Fruit fly (Drosophila melanogaster) whole organism, embryonic: ENCODE results near the gene Aatf.
A peak's percentile ranks its signal among the peaks of the same experiment; 100 is the strongest.

Source experiments
- Aef1 ChIP-seq: fragments of 200-800 bp; sonication (Bioruptor generic); IDR thresholded peaks from 3 replicates; pipeline ENCODE4 v1.3.6; 2022; ENCODE audit warnings: missing biosample characterization, missing genetic modification characterization
- CG10654 ChIP-seq: fragments of 200-800 bp; sonication (Bioruptor generic); optimal IDR thresholded peaks from 2 replicates; lab custom pipeline; 2016; ENCODE audit warnings: missing biosample characterization, missing genetic modification characterization
- CG10979 ChIP-seq: fragments of 200-800 bp; sonication (Bioruptor generic); optimal IDR thresholded peaks from 2 replicates; lab custom pipeline; 2018; ENCODE audit warnings: missing biosample characterization, mild to moderate bottlenecking, missing genetic modification characterization, moderate library complexity
- CG11695 ChIP-seq: fragments of 200-800 bp; sonication (Bioruptor generic); IDR thresholded peaks from 3 replicates; pipeline ENCODE4 v1.3.6; 2022; ENCODE audit warnings: missing biosample characterization, missing genetic modification characterization
- CG12219 ChIP-seq: fragments of 200-800 bp; sonication (Bioruptor generic); optimal IDR thresholded peaks from 3 replicates; lab custom pipeline; 2018; ENCODE audit warnings: missing biosample characterization, mild to moderate bottlenecking, missing genetic modification characterization
- CG12391 ChIP-seq: fragments of 200-800 bp; sonication (Bioruptor generic); optimal IDR thresholded peaks from 3 replicates; lab custom pipeline; 2018; ENCODE audit warnings: missing biosample characterization, mild to moderate bottlenecking, missing genetic modification characterization, moderate library complexity
- CG15269 ChIP-seq: fragments of 200-800 bp; sonication (Bioruptor generic); optimal IDR thresholded peaks from 2 replicates; lab custom pipeline; 2018; ENCODE audit warnings: missing biosample characterization, mild to moderate bottlenecking, missing genetic modification characterization, moderate library complexity
- CG16863 ChIP-seq: fragments of 200-800 bp; sonication (Bioruptor generic); optimal IDR thresholded peaks from 3 replicates; lab custom pipeline; 2016; ENCODE audit warnings: missing biosample characterization, missing genetic modification characterization
- CG17612 ChIP-seq: fragments of 200-800 bp; sonication (Bioruptor generic); IDR thresholded peaks from 2 replicates; pipeline ENCODE4 v1.3.6; 2022; ENCODE audit warnings: missing biosample characterization, missing genetic modification characterization
- CG2678 ChIP-seq: fragments of 200-800 bp; sonication (Bioruptor generic); optimal IDR thresholded peaks from 3 replicates; lab custom pipeline; 2019; ENCODE audit warnings: missing biosample characterization, mild to moderate bottlenecking, missing genetic modification characterization, moderate library complexity
- CG2889 ChIP-seq: fragments of 200-800 bp; sonication (Bioruptor generic); IDR thresholded peaks from 3 replicates; pipeline ENCODE4 v1.3.6; 2022; ENCODE audit warnings: missing biosample characterization, missing genetic modification characterization
- CG31224 ChIP-seq: fragments of 200-800 bp; sonication (Bioruptor generic); IDR thresholded peaks from 2 replicates; pipeline ENCODE4 v1.3.6; 2022; ENCODE audit warnings: missing biosample characterization, missing genetic modification characterization
- CG42726 ChIP-seq: fragments of 200-800 bp; sonication (Bioruptor generic); IDR thresholded peaks from 2 replicates; pipeline ENCODE4 v1.3.6; 2022; ENCODE audit warnings: missing biosample characterization, missing genetic modification characterization; ENCODE audit not compliant: partially characterized antibody
- CG7372 ChIP-seq: fragments of 200-800 bp; sonication (Bioruptor generic); IDR thresholded peaks from 2 replicates; pipeline ENCODE4 v1.3.6; 2022; ENCODE audit warnings: missing biosample characterization, missing genetic modification characterization
- CG8924 ChIP-seq: fragments of 200-800 bp; optimal IDR thresholded peaks from 3 replicates; lab custom pipeline; 2019; ENCODE audit warnings: missing biosample characterization, mild to moderate bottlenecking, missing genetic modification characterization, moderate library complexity
- CTCF ChIP-seq: fragments of 200-800 bp; sonication (Bioruptor generic); optimal IDR thresholded peaks from 2 replicates; lab custom pipeline; 2017; ENCODE audit warnings: missing biosample characterization, mild to moderate bottlenecking, missing genetic modification characterization, moderate library complexity
- Dbx ChIP-seq: fragments of 200-800 bp; sonication (Bioruptor generic); IDR thresholded peaks from 3 replicates; pipeline ENCODE4 v1.3.6; 2022; ENCODE audit warnings: missing biosample characterization, missing genetic modification characterization
- Dll ChIP-seq: fragments of 200-800 bp; sonication (Bioruptor generic); IDR thresholded peaks from 4 replicates; pipeline ENCODE4 v1.3.6; 2022; ENCODE audit warnings: missing biosample characterization, missing genetic modification characterization; ENCODE audit not compliant: partially characterized antibody
- Dp ChIP-seq: fragments of 200-800 bp; sonication (Bioruptor generic); optimal IDR thresholded peaks from 2 replicates; lab custom pipeline; 2018; ENCODE audit warnings: missing biosample characterization, mild to moderate bottlenecking, missing genetic modification characterization, moderate library complexity
- Fer2 ChIP-seq: fragments of 200-800 bp; sonication (Bioruptor generic); optimal IDR thresholded peaks from 2 replicates; lab custom pipeline; 2018; ENCODE audit warnings: missing biosample characterization, mild to moderate bottlenecking, missing genetic modification characterization, moderate library complexity
- GATAe ChIP-seq: fragments of 200-800 bp; sonication (Bioruptor generic); conservative IDR thresholded peaks from 2 replicates; pipeline ENCODE4 v1.3.6; 2022; ENCODE audit warnings: missing biosample characterization, missing genetic modification characterization
- NC2α ChIP-seq: fragments of 200-800 bp; sonication (Bioruptor generic); optimal IDR thresholded peaks from 2 replicates; lab custom pipeline; 2016; ENCODE audit warnings: missing biosample characterization, missing genetic modification characterization
- NC2β ChIP-seq: fragments of 200-800 bp; sonication (Bioruptor generic); optimal IDR thresholded peaks from 2 replicates; lab custom pipeline; 2016; ENCODE audit warnings: missing biosample characterization, missing genetic modification characterization
- Neu2 ChIP-seq: fragments of 200-800 bp; sonication (Bioruptor generic); optimal IDR thresholded peaks from 3 replicates; lab custom pipeline; 2016; ENCODE audit warnings: missing biosample characterization, missing genetic modification characterization, borderline replicate concordance
- Nf-YB ChIP-seq: fragments of 200-800 bp; sonication (Bioruptor generic); optimal IDR thresholded peaks from 3 replicates; lab custom pipeline; 2019; ENCODE audit warnings: missing biosample characterization, mild to moderate bottlenecking, missing genetic modification characterization, moderate library complexity
- Xrp1 ChIP-seq: fragments of 200-800 bp; sonication (Bioruptor generic); IDR thresholded peaks from 2 replicates; pipeline ENCODE4 v1.3.6; 2022; ENCODE audit warnings: missing biosample characterization, missing genetic modification characterization
- ac ChIP-seq: fragments of 200-800 bp; sonication (Bioruptor generic); optimal IDR thresholded peaks from 3 replicates; lab custom pipeline; 2017; ENCODE audit warnings: missing biosample characterization, mild to moderate bottlenecking, missing genetic modification characterization
- dysf ChIP-seq: fragments of 200-800 bp; sonication (Bioruptor generic); IDR thresholded peaks from 3 replicates; pipeline ENCODE4 v1.3.6; 2022; ENCODE audit warnings: missing biosample characterization, missing genetic modification characterization
- fd3F ChIP-seq: fragments of 200-800 bp; sonication (Bioruptor generic); optimal IDR thresholded peaks from 2 replicates; lab custom pipeline; 2018; ENCODE audit warnings: missing biosample characterization, mild to moderate bottlenecking, missing genetic modification characterization, moderate library complexity
- gcm2 ChIP-seq: fragments of 200-800 bp; sonication (Bioruptor generic); optimal IDR thresholded peaks from 2 replicates; lab custom pipeline; 2016; ENCODE audit warnings: missing biosample characterization, missing genetic modification characterization
- grau ChIP-seq: fragments of 200-800 bp; optimal IDR thresholded peaks from 3 replicates; lab custom pipeline; 2019; ENCODE audit warnings: missing biosample characterization, mild to moderate bottlenecking, missing genetic modification characterization, moderate library complexity
- mam ChIP-seq: fragments of 200-800 bp; sonication (Bioruptor generic); optimal IDR thresholded peaks from 3 replicates; lab custom pipeline; 2016; ENCODE audit warnings: missing biosample characterization, missing genetic modification characterization
- mirr ChIP-seq: fragments of 200-800 bp; sonication (Bioruptor generic); optimal IDR thresholded peaks from 3 replicates; lab custom pipeline; 2018; ENCODE audit warnings: missing biosample characterization, mild to moderate bottlenecking, missing genetic modification characterization
- mld ChIP-seq: fragments of 200-800 bp; sonication (Bioruptor generic); IDR thresholded peaks from 3 replicates; pipeline ENCODE4 v1.3.6; 2022; ENCODE audit warnings: missing biosample characterization, missing genetic modification characterization; ENCODE audit not compliant: partially characterized antibody
- nau ChIP-seq: fragments of 200-800 bp; sonication (Bioruptor generic); optimal IDR thresholded peaks from 3 replicates; lab custom pipeline; 2017; ENCODE audit warnings: missing biosample characterization, mild to moderate bottlenecking, missing genetic modification characterization, missing genetic modification reagents
- nerfin-1 ChIP-seq: fragments of 200-800 bp; sonication (Bioruptor generic); optimal IDR thresholded peaks from 3 replicates; lab custom pipeline; 2019; ENCODE audit warnings: missing biosample characterization, mild to moderate bottlenecking, missing genetic modification characterization, moderate library complexity
- pros ChIP-seq: fragments of 200-800 bp; sonication (Bioruptor generic); optimal IDR thresholded peaks from 3 replicates; lab custom pipeline; 2019; ENCODE audit warnings: missing biosample characterization, mild to moderate bottlenecking, missing genetic modification characterization, moderate library complexity
- repo ChIP-seq: fragments of 200-800 bp; sonication (Bioruptor generic); optimal IDR thresholded peaks from 2 replicates; lab custom pipeline; 2016; ENCODE audit warnings: missing biosample characterization, missing genetic modification characterization
- sens-2 ChIP-seq: fragments of 200-800 bp; sonication (Bioruptor generic); IDR thresholded peaks from 2 replicates; pipeline ENCODE4 v1.3.6; 2022; ENCODE audit warnings: missing biosample characterization, missing genetic modification characterization
- sisA ChIP-seq: fragments of 200-800 bp; sonication (Bioruptor generic); IDR thresholded peaks from 2 replicates; pipeline ENCODE4 v1.3.6; 2022; ENCODE audit warnings: missing biosample characterization, missing genetic modification characterization
- tgo ChIP-seq: fragments of 200-800 bp; sonication (Bioruptor generic); IDR thresholded peaks from 3 replicates; pipeline ENCODE4 v1.3.6; 2022; ENCODE audit warnings: missing biosample characterization, missing genetic modification characterization
- tx ChIP-seq: fragments of 200-800 bp; sonication (Bioruptor generic); optimal IDR thresholded peaks from 2 replicates; lab custom pipeline; 2016; ENCODE audit warnings: missing biosample characterization, missing genetic modification characterization

The Aatf gene

DNA sequence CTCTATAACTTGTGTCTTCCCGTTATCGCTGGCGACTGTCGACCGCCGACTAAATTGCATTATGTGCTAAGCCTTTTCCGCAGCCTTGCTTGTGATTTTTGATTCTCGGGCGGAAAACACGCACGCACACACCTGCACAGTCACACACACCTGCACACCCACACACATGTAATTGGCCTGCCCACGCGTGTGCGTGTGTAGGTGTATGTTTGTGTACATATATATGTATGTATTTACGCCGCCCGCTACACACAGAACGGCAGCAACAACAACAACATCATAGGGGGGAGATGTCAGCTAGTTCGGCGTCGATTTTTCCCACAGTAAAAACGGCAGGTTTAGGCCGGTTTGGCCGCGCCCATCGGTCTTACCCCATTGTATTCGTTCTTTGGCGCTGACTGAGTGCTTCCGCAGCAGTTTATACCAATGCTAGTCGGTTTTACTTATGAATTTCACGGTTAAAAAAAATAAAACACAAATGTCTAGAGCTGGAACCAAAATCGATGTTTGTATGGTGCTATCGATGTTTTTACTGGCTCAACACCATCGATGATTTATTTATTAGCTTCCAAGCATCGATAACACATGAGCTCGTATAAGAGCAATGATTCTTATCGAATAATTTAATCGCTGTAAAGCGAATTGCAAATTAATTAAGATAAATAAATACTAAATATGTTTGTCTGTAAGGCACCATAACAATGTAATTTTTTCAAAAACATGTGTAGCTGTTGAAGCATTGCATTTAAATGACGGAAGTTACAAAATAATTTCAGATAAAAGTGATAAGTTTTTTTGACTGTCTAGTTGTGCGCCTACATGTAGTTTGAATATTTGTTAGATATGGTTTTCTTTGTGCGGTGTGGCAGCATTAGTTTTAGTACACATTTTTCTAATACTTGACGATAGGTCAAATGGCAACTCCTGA lies 5.7 kb downstream of the Aatf start, which contains the start of gene homer (continued):
- no peak for TF ChIP-seq dysf (GFP tag; lab: Robert Waterston, UW)
- TF ChIP-seq CG10654 (GFP tag; lab: Kevin White, UChicago), result no peak
- TF ChIP-seq pros (GFP tag; lab: Kevin White, UChicago), result peak; percentile 7
- no peak for TF ChIP-seq gcm2
- no peak for TF ChIP-seq CG2889
- TF ChIP-seq CTCF (GFP tag; lab: Kevin White, UChicago), result no peak
- no peak for TF ChIP-seq mam (GFP tag; lab: Kevin White, UChicago)
- peak; percentile 27; the same call in 1 of the 2 replicates for TF ChIP-seq Xrp1 (GFP tag; lab: Robert Waterston, UW)
- peak; percentile 3 for TF ChIP-seq CG8924 (tag; lab: Kevin White, UChicago)
- no peak for TF ChIP-seq sisA (GFP tag; lab: Robert Waterston, UW)
- TF ChIP-seq Dp (GFP tag; lab: Kevin White, UChicago), result peak; percentile 62
- TF ChIP-seq CG2678 (tag; lab: Kevin White, UChicago), result no peak
- TF ChIP-seq repo (GFP tag; lab: Kevin White, UChicago), result no peak
- TF ChIP-seq CG31224 (GFP tag; lab: Robert Waterston, UW), result no peak
- TF ChIP-seq mld (GFP tag; lab: Robert Waterston, UW), result peak; percentile 87
- no peak for TF ChIP-seq grau
- no peak for TF ChIP-seq CG12219
- TF ChIP-seq Dbx (GFP tag; lab: Robert Waterston, UW), result 0 out of 3 replicates have a peak, but pooled peaks have one; percentile 46
- no peak for TF ChIP-seq CG11695 (GFP tag; lab: Robert Waterston, UW)
- no peak for TF ChIP-seq Fer2
- peak; percentile 92; the same call in 3 of the 4 replicates for TF ChIP-seq Dll (GFP tag; lab: Robert Waterston, UW)
- TF ChIP-seq ac (GFP tag; lab: Kevin White, UChicago), result peak; percentile 27
- TF ChIP-seq Neu2 (GFP tag; lab: Kevin White, UChicago), result no peak
- TF ChIP-seq fd3F, result no peak
- TF ChIP-seq NC2β (GFP tag; lab: Kevin White, UChicago), result no peak
- TF ChIP-seq CG42726 (GFP tag; lab: Robert Waterston, UW), result peak; percentile 85
- 0 out of 2 replicates have a peak, but pooled peaks have one; percentile 11 for TF ChIP-seq CG7372 (GFP tag; lab: Robert Waterston, UW)
- peak; percentile 5 for TF ChIP-seq nerfin-1 (tag; lab: Kevin White, UChicago)
- TF ChIP-seq Aef1, result no peak
- TF ChIP-seq Nf-YB (GFP tag; lab: Kevin White, UChicago), result peak; percentile 33
- TF ChIP-seq NC2α (GFP tag; lab: Kevin White, UChicago), result no peak
- no peak for TF ChIP-seq CG10979
- no peak for TF ChIP-seq CG16863 (GFP tag; lab: Kevin White, UChicago)
- TF ChIP-seq CG15269, result no peak
- no peak for TF ChIP-seq nau (GFP tag; lab: Kevin White, UChicago)
- TF ChIP-seq tgo (GFP tag; lab: Robert Waterston, UW), result no peak
- no peak for TF ChIP-seq CG17612 (GFP tag; lab: Robert Waterston, UW)
- peak; percentile 18 for TF ChIP-seq CG12391 (tag; lab: Kevin White, UChicago)
- TF ChIP-seq sens-2, result no peak
- no peak for TF ChIP-seq tx (GFP tag; lab: Kevin White, UChicago)
- TF ChIP-seq mirr (GFP tag; lab: Kevin White, UChicago), result peak; percentile 59
- TF ChIP-seq GATAe (GFP tag; lab: Robert Waterston, UW), result no peak
